Worm (Caenorhabditis elegans): ENCODE results near the gene C09H10.5.
A peak's percentile ranks its signal among the peaks of the same experiment; 100 is the strongest.

Gene C09H10.5

ce11 chrII:11149866-11150685 lies 46.5 kb upstream of the C09H10.5 start (continued):
- no peak for TF ChIP-seq F49E8.2 (tag; optimal IDR thresholded peaks at IDR 0.05; ENCODE audit: insufficient read depth)
- peak; percentile 31 for TF ChIP-seq ama-1 (optimal IDR thresholded peaks at IDR 0.05)
- no peak for TF ChIP-seq ama-1 (GFP tag; optimal IDR thresholded peaks at IDR 0.05)
- peak; percentile 56; the same call in 1 of the 2 replicates for TF ChIP-seq C06A6.2 (GFP tag; conservative IDR thresholded peaks at IDR 0.05)
- peak; percentile 55 for TF ChIP-seq F52B5.7 (tag; optimal IDR thresholded peaks at IDR 0.05)
- peak; percentile 12 for TF ChIP-seq B0261.1 (tag; optimal IDR thresholded peaks at IDR 0.05)
- peak; percentile 19 for TF ChIP-seq fkh-3 (tag; optimal IDR thresholded peaks at IDR 0.05)
- 0 out of 2 replicates have a peak, but pooled peaks have one; percentile 32 for TF ChIP-seq lin-26 (GFP tag; IDR thresholded peaks at IDR 0.05)
- peak; percentile 48 for TF ChIP-seq gei-17 (GFP tag; optimal IDR thresholded peaks at IDR 0.05)
- peak; percentile 10 for TF ChIP-seq ZK185.1 (tag; optimal IDR thresholded peaks at IDR 0.05; ENCODE audit: poor library complexity, severe bottlenecking)
- TF ChIP-seq let-526 (GFP tag; IDR thresholded peaks at IDR 0.05), result peak; percentile 71
- TF ChIP-seq ztf-22 (GFP tag; optimal IDR thresholded peaks at IDR 0.05), result peak; percentile 73
- 0 out of 2 replicates have a peak, but pooled peaks have one; percentile 17 for TF ChIP-seq hsf-1 (GFP tag; IDR thresholded peaks at IDR 0.05)
- TF ChIP-seq tlf-1 (GFP tag; optimal IDR thresholded peaks at IDR 0.05), result peak; percentile 90
- TF ChIP-seq unc-130 (GFP tag; optimal IDR thresholded peaks at IDR 0.05), result no peak
- 0 out of 2 replicates have a peak, but pooled peaks have one; percentile 37 for TF ChIP-seq ztf-28 (GFP tag; IDR thresholded peaks at IDR 0.05)
- TF ChIP-seq B0336.3 (GFP tag; IDR thresholded peaks at IDR 0.05), result peak; percentile 95

ce11 chrII:11142571-11142970 lies 39.0 kb upstream of the C09H10.5 start, which contains the start of gene arrd-6:
TSS of gene arrd-6 (plus strand) at chrII:11142739.
- TF ChIP-seq ceh-100 (GFP tag; IDR thresholded peaks at IDR 0.05) (no peak), mxl-1 (tag; optimal IDR thresholded peaks at IDR 0.05) (no peak), hrde-1 (tag; optimal IDR thresholded peaks at IDR 0.05; ENCODE audit: borderline replicate concordance) (no peak), pbrm-1 (GFP tag; IDR thresholded peaks at IDR 0.05) (0 out of 2 replicates have a peak, but pooled peaks have one; percentile 20), rcor-1 (GFP tag; IDR thresholded peaks at IDR 0.05) (no peak), lin-35 (GFP tag; optimal IDR thresholded peaks at IDR 0.05) (no peak), akir-1 (GFP tag; optimal IDR thresholded peaks at IDR 0.05) (no peak), athp-1 (tag; optimal IDR thresholded peaks at IDR 0.05) (no peak)

ce11 chrII:11140140-11140539 lies 36.6 kb upstream of the C09H10.5 start, which contains the start of gene F40F8.4:
TSS of gene F40F8.4 (minus strand) at chrII:11140240.
- no peak for TF ChIP-seq ztf-26 (tag; optimal IDR thresholded peaks at IDR 0.05)
- no peak for TF ChIP-seq nfyb-1 (GFP tag; IDR thresholded peaks at IDR 0.05)
- TF ChIP-seq bed-1 (GFP tag; IDR thresholded peaks at IDR 0.05), result no peak
- no peak for TF ChIP-seq mxl-1 (tag; optimal IDR thresholded peaks at IDR 0.05)
- no peak for TF ChIP-seq efl-1 (GFP tag; optimal IDR thresholded peaks at IDR 0.05)

- TF ChIP-seq nhr-80 (tag; optimal IDR thresholded peaks at IDR 0.05) (peak; percentile 18), unc-62 (GFP tag; optimal IDR thresholded peaks at IDR 0.05) (no peak)
These were observed 32.2 kb upstream of the C09H10.5 start for ce11 chrII:11135773-11136172.

ce11 chrII:11134828-11135227 lies 31.3 kb upstream of the C09H10.5 start, which contains the start of gene F40F8.5:
TSS of gene F40F8.5 (minus strand) at chrII:11134928.
- TF ChIP-seq dpl-1 (GFP tag; optimal IDR thresholded peaks at IDR 0.05), result no peak
- TF ChIP-seq rec-8 (tag; optimal IDR thresholded peaks at IDR 0.05), result no peak
- TF ChIP-seq F22D6.2 (tag; optimal IDR thresholded peaks at IDR 0.05), result no peak
- TF ChIP-seq lsy-27 (tag; optimal IDR thresholded peaks at IDR 0.05; ENCODE audit: borderline replicate concordance, insufficient read depth), result no peak
- no peak for TF ChIP-seq sea-2 (GFP tag; IDR thresholded peaks at IDR 0.05)
- TF ChIP-seq hlh-12 (tag; optimal IDR thresholded peaks at IDR 0.05), result no peak
- TF ChIP-seq F10E7.11 (tag; optimal IDR thresholded peaks at IDR 0.05), result no peak
